Fruit fly (Drosophila melanogaster): ENCODE results near the gene MME1.

MME1 gene

dm6 chr2L:7026988-7027908 lies at the start of gene MME1, which contains the start of gene CG31908 (continued):
- TF ChIP-seq Deaf1 (tag; optimal IDR thresholded peaks at IDR 0.05): peak; percentile 37
- no peak for TF ChIP-seq gem (tag; optimal IDR thresholded peaks at IDR 0.05)
- TF ChIP-seq CG10147 (GFP tag; optimal IDR thresholded peaks at IDR 0.05): no peak
- TF ChIP-seq crp (GFP tag; optimal IDR thresholded peaks at IDR 0.05): peak in 1 of 2 experiments; percentile 86
- TF ChIP-seq dimm (GFP tag; IDR thresholded peaks at IDR 0.05): no peak
- TF ChIP-seq dm (GFP tag; optimal IDR thresholded peaks at IDR 0.05): peak; percentile 56
- TF ChIP-seq zfh2 (GFP tag; optimal IDR thresholded peaks at IDR 0.05): peak; percentile 68
- peak; percentile 21 for TF ChIP-seq CG12155 (GFP tag; optimal IDR thresholded peaks at IDR 0.05)
- no peak for TF ChIP-seq Dip2 (GFP tag; IDR thresholded peaks at IDR 0.05)
- peak; percentile 3 for TF ChIP-seq CG18262 (tag; optimal IDR thresholded peaks at IDR 0.05)
- TF ChIP-seq trem (tag; optimal IDR thresholded peaks at IDR 0.05): peak; percentile 56
- TF ChIP-seq knrl (GFP tag; IDR thresholded peaks at IDR 0.05; ENCODE audit: partially characterized antibody): peak; percentile 67
- no peak for TF ChIP-seq CG2199 (GFP tag; IDR thresholded peaks at IDR 0.05)
- peak; percentile 20 for TF ChIP-seq lab (GFP tag; optimal IDR thresholded peaks at IDR 0.05)
- TF ChIP-seq Mrtf (GFP tag; IDR thresholded peaks at IDR 0.05): no peak
- peak; percentile 68 for TF ChIP-seq bbx (GFP tag; IDR thresholded peaks at IDR 0.05; ENCODE audit: partially characterized antibody)
- no peak for TF ChIP-seq tio (GFP tag; optimal IDR thresholded peaks at IDR 0.05)
- TF ChIP-seq zen (tag; optimal IDR thresholded peaks at IDR 0.05): peak; percentile 62
- peak; percentile 16 for TF ChIP-seq Nf-YC (tag; optimal IDR thresholded peaks at IDR 0.05)
- TF ChIP-seq chn (GFP tag; optimal IDR thresholded peaks at IDR 0.05): peak; percentile 23
- TF ChIP-seq sd (tag; optimal IDR thresholded peaks at IDR 0.05): peak; percentile 38
- peak; percentile 93 for TF ChIP-seq Ets65A (GFP tag)
- TF ChIP-seq Trl (optimal IDR thresholded peaks at IDR 0.05): no peak
- TF ChIP-seq Trl (GFP tag; optimal IDR thresholded peaks at IDR 0.05): peak; percentile 25
- TF ChIP-seq CG13287 (GFP tag; IDR thresholded peaks at IDR 0.05; ENCODE audit: partially characterized antibody): peak; percentile 85
- no peak for TF ChIP-seq CG8290 (GFP tag; optimal IDR thresholded peaks at IDR 0.05)
- TF ChIP-seq CG8290 (tag; optimal IDR thresholded peaks at IDR 0.05): peak in 1 of 2 experiments; percentile 3
- TF ChIP-seq kay (GFP tag; optimal IDR thresholded peaks at IDR 0.05): peak; percentile 11
- peak; percentile 45; the same call in 1 of the 2 replicates for TF ChIP-seq CG32532 (GFP tag; IDR thresholded peaks at IDR 0.05)
- peak; percentile 77 for TF ChIP-seq unc-4 (GFP tag; IDR thresholded peaks at IDR 0.05; ENCODE audit: partially characterized antibody)
- TF ChIP-seq CG11504 (tag; optimal IDR thresholded peaks at IDR 0.05): no peak
- peak; percentile 71 for TF ChIP-seq Sin3A (optimal IDR thresholded peaks at IDR 0.05)
- peak; percentile 56 for TF ChIP-seq pzg (GFP tag; optimal IDR thresholded peaks at IDR 0.05)
- TF ChIP-seq Hmx (GFP tag; optimal IDR thresholded peaks at IDR 0.05): peak; percentile 15
- peak; percentile 56 for TF ChIP-seq Sry-δ (GFP tag; optimal IDR thresholded peaks at IDR 0.05)
- peak; percentile 42 for TF ChIP-seq CG8924 (tag; optimal IDR thresholded peaks at IDR 0.05)
- TF ChIP-seq CG18476 (GFP tag; optimal IDR thresholded peaks at IDR 0.05): peak; percentile 30
- peak; percentile 4 for TF ChIP-seq CG4424 (GFP tag; optimal IDR thresholded peaks at IDR 0.05)
- TF ChIP-seq CG12942 (GFP tag; optimal IDR thresholded peaks at IDR 0.05): peak; percentile 24
- peak; percentile 85 for TF ChIP-seq Scr (GFP tag; IDR thresholded peaks at IDR 0.05; ENCODE audit: partially characterized antibody)
- peak; percentile 28; the same call in 1 of the 2 replicates for TF ChIP-seq Rfx (GFP tag; IDR thresholded peaks at IDR 0.05)
- TF ChIP-seq CG14441 (GFP tag; IDR thresholded peaks at IDR 0.05): 0 out of 2 replicates have a peak, but pooled peaks have one; percentile 25
- peak; percentile 41; the same call in 1 of the 3 replicates for TF ChIP-seq row (GFP tag; IDR thresholded peaks at IDR 0.05)
- peak; percentile 76; the same call in 2 of the 3 replicates for TF ChIP-seq CG6791 (GFP tag; IDR thresholded peaks at IDR 0.05; ENCODE audit: partially characterized antibody)
- TF ChIP-seq Fer1 (GFP tag; optimal IDR thresholded peaks at IDR 0.05): peak; percentile 17
- no peak for TF ChIP-seq slou (GFP tag; optimal IDR thresholded peaks at IDR 0.05)
- peak; percentile 36 for TF ChIP-seq Xbp1 (GFP tag; optimal IDR thresholded peaks at IDR 0.05)
- peak; percentile 55 for TF ChIP-seq inv (GFP tag; IDR thresholded peaks at IDR 0.05; ENCODE audit: partially characterized antibody)
- no peak for TF ChIP-seq gcm (GFP tag; optimal IDR thresholded peaks at IDR 0.05)
